Fruit fly (Drosophila melanogaster) whole organism: ENCODE data around the gene CG8500.

Experiments used
- CG8478 ChIP-seq: fragments of >200 bp; optimal IDR thresholded peaks from 2 replicates; lab custom pipeline; 2018; ENCODE audit warnings: inconsistent platforms
- Dll ChIP-seq: fragments of >200 bp; optimal IDR thresholded peaks from 2 replicates; lab custom pipeline; 2017
- pan ChIP-seq: fragments of >200 bp; optimal IDR thresholded peaks from 2 replicates; lab custom pipeline; 2017
- psq ChIP-seq: fragments of >200 bp; optimal IDR thresholded peaks from 2 replicates; lab custom pipeline; 2017
- usp ChIP-seq: fragments of >200 bp; optimal IDR thresholded peaks from 2 replicates; lab custom pipeline; 2017; ENCODE audit warnings: missing biosample characterization, missing genetic modification characterization, mixed read lengths

dm6 chr3R:9774821-9775220 lies 9.6 kb upstream of the CG8500 start, which contains the start of gene topi:
- TF ChIP-seq Dll (lab: Kevin White, UChicago) = no peak
- no peak for TF ChIP-seq psq (lab: Kevin White, UChicago)
- TF ChIP-seq pan (lab: Kevin White, UChicago) = no peak
- TF ChIP-seq CG8478 = no peak
- no peak for TF ChIP-seq usp (GFP tag; lab: Kevin White, UChicago)
